Worm (Caenorhabditis elegans): ENCODE measurements around the gene ehs-1.

ehs-1 gene

DNA sequence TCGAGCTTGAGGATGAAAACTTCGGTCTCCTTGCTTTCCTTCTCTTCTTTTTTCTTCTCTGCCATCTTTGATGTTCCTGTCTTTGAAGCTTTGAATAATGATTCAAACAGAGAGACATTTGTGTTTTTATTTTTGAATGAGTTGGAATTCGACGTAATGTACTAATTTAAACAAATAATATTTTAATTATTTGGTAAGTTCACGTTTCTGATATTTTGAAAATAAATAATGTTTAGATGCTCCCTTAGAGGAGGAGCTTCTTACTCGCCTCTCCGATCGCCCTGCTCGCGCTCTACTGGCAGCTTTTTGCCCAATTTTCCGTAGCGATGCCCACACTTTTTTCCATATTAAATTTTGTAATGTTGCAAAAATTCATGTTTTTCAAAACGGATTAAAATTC is 19.4 kb upstream of the ehs-1 start, which contains the start of the genes K05F1.9 and K05F1.1:
Gene K05F1.9 (minus strand): TSS at position 101 of the 400 bp plus-strand sequence.
Gene K05F1.1 (plus strand): TSS at position 308 of the 400 bp plus-strand sequence.
- TF ChIP-seq mml-1 (tag; optimal IDR thresholded peaks at IDR 0.05) (no peak), fos-1 (tag; optimal IDR thresholded peaks at IDR 0.05) (no peak), fkh-2 (tag; optimal IDR thresholded peaks at IDR 0.05) (no peak), nhr-23 (tag; optimal IDR thresholded peaks at IDR 0.05) (no peak), fkh-10 (GFP tag; optimal IDR thresholded peaks at IDR 0.05) (no peak), nhr-43 (tag; optimal IDR thresholded peaks at IDR 0.05; ENCODE audit: poor library complexity, severe bottlenecking) (no peak), elt-1 (tag; optimal IDR thresholded peaks at IDR 0.05) (no peak), mdl-1 (tag; optimal IDR thresholded peaks at IDR 0.05) (no peak), nhr-12 (tag; optimal IDR thresholded peaks at IDR 0.05) (no peak), ceh-82 (tag; optimal IDR thresholded peaks at IDR 0.05) (no peak), pha-4 (tag; optimal IDR thresholded peaks at IDR 0.05) (no peak), tbx-2 (tag; optimal IDR thresholded peaks at IDR 0.05) (no peak), daf-12 (tag; optimal IDR thresholded peaks at IDR 0.05) (no peak), ceh-28 (tag; optimal IDR thresholded peaks at IDR 0.05) (no peak), hmg-11 (tag; optimal IDR thresholded peaks at IDR 0.05) (no peak), pqm-1 (tag; optimal IDR thresholded peaks at IDR 0.05) (no peak), nfya-1 (tag; optimal IDR thresholded peaks at IDR 0.05; ENCODE audit: insufficient read depth) (no peak), ceh-9 (tag; optimal IDR thresholded peaks at IDR 0.05) (no peak)

- TF ChIP-seq pqm-1 (tag; optimal IDR thresholded peaks at IDR 0.05) = peak; percentile 25
- no peak for TF ChIP-seq ztf-11 (tag; optimal IDR thresholded peaks at IDR 0.05)
- no peak for TF ChIP-seq jun-1 (tag; optimal IDR thresholded peaks at IDR 0.05)
- TF ChIP-seq lsy-12 (tag; optimal IDR thresholded peaks at IDR 0.05) = no peak
- peak; percentile 8 for TF ChIP-seq pha-4 (tag; optimal IDR thresholded peaks at IDR 0.05)
- TF ChIP-seq sea-2 (GFP tag; optimal IDR thresholded peaks at IDR 0.05) = no peak
- TF ChIP-seq nhr-237 (tag; optimal IDR thresholded peaks at IDR 0.05) = no peak
- TF ChIP-seq nfya-1 (tag; optimal IDR thresholded peaks at IDR 0.05; ENCODE audit: insufficient read depth) = no peak
- TF ChIP-seq nhr-25 (tag; optimal IDR thresholded peaks at IDR 0.05) = no peak
- no peak for TF ChIP-seq lin-15B (tag; optimal IDR thresholded peaks at IDR 0.05)
- TF ChIP-seq R02D3.7 (tag; optimal IDR thresholded peaks at IDR 0.05) = no peak
- TF ChIP-seq nhr-11 (tag; optimal IDR thresholded peaks at IDR 0.05) = no peak
- TF ChIP-seq elt-1 (tag; optimal IDR thresholded peaks at IDR 0.05) = no peak
- peak; percentile 93 for TF ChIP-seq elt-2 (tag; optimal IDR thresholded peaks at IDR 0.05)
- TF ChIP-seq tbx-2 (tag; optimal IDR thresholded peaks at IDR 0.05) = no peak
- no peak for TF ChIP-seq skn-1 (tag; optimal IDR thresholded peaks at IDR 0.05)
- TF ChIP-seq egl-27 (tag; optimal IDR thresholded peaks at IDR 0.05) = no peak
- no peak for TF ChIP-seq lin-39 (tag; optimal IDR thresholded peaks at IDR 0.05)
- no peak for TF ChIP-seq fkh-10 (GFP tag; optimal IDR thresholded peaks at IDR 0.05)
Measured at ce11 chrII:5804288-5804687, 16.2 kb upstream of the ehs-1 start.

DNA sequence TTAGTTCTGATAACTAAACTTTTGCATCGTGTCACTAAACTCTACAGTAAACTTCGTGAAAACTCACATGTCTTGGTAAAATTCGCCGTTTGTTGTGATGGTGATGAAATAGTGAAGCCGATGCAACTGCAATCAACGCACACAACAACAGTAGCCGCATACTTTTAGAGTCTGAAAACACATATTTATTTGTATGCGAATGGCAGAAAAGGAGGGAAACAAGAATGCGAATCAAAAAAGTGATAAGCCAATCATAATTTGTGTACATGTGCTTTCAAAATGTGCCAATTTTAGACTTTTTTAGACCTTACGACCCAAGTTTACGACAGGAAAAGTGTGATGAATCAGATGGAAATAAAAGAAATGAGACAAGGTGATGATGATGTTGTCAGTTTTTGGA is 15.2 kb upstream of the ehs-1 start, which contains the start of gene K05F1.10:
Gene K05F1.10 (minus strand): TSS at position 171 of the 400 bp plus-strand sequence.
- TF ChIP-seq pha-4 (tag; optimal IDR thresholded peaks at IDR 0.05) (peak; percentile 9), pqm-1 (tag; optimal IDR thresholded peaks at IDR 0.05) (peak; percentile 54), ama-1 (optimal IDR thresholded peaks at IDR 0.05) (peak; percentile 9), hmg-11 (tag; optimal IDR thresholded peaks at IDR 0.05) (no peak), elt-2 (tag; optimal IDR thresholded peaks at IDR 0.05) (peak; percentile 86)

ce11 chrII:5806563-5806962 is 13.9 kb upstream of the ehs-1 start:
- TF ChIP-seq ZK546.5 (tag; optimal IDR thresholded peaks at IDR 0.05) (no peak), pqm-1 (tag; optimal IDR thresholded peaks at IDR 0.05) (peak; percentile 63), elt-2 (tag; optimal IDR thresholded peaks at IDR 0.05) (peak; percentile 97)

DNA sequence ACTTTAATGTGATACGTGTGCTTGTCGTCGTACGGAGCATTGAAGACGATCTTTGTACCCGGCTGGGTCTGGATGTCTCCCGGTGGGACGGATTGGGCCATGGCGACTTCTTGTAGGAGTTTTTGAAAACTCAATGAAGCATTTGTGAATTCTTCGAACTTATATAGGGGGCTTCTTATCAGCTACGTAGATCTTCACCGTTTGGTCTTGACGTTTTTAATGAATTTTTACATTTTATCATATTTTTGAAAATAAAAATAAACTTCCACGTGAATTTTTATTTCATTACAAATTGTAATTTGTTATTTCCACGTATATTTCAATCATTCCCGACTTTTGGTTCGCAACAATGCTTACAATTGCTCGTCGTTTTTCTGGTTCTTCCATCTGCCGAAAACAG is 10.3 kb upstream of the ehs-1 start, which contains the start of the genes msp-64 and ZK1248.5:
Gene msp-64 (minus strand): TSS at position 101 of the 400 bp plus-strand sequence.
Gene ZK1248.5 (plus strand): TSS at position 285 of the 400 bp plus-strand sequence.
- TF ChIP-seq unc-39 (tag; optimal IDR thresholded peaks at IDR 0.05) (no peak), ZK546.5 (tag; optimal IDR thresholded peaks at IDR 0.05) (no peak), R02D3.7 (tag; optimal IDR thresholded peaks at IDR 0.05) (no peak), tbx-2 (tag; optimal IDR thresholded peaks at IDR 0.05) (no peak), nhr-25 (tag; optimal IDR thresholded peaks at IDR 0.05) (no peak)
